Worm (Caenorhabditis elegans) whole organism, L1 larva: Measurements from ENCODE around the gene F36H9.4.

Experiments
- aly-2 ChIP-seq: fragments of 150-350 bp; optimal IDR thresholded peaks from 2 replicates; lab custom pipeline; 2014; ENCODE audit warnings: missing biosample characterization, missing genetic modification characterization
- ceh-8 ChIP-seq: fragments of 200-800 bp; sonication (Bioruptor generic); optimal IDR thresholded peaks from 2 replicates; lab custom pipeline; 2018; ENCODE audit warnings: mild to moderate bottlenecking, missing genetic modification characterization, moderate library complexity, missing compliant biosample characterization
- egl-13 ChIP-seq: sonication (generic microtip); optimal IDR thresholded peaks from 2 replicates; lab custom pipeline; 2016; ENCODE audit warnings: missing genotype, missing genetic modification reagents, missing genetic modification characterization, missing compliant biosample characterization
- fkh-10 ChIP-seq: sonication (generic microtip); optimal IDR thresholded peaks from 2 replicates; lab custom pipeline; 2017; ENCODE audit warnings: missing biosample characterization, missing genetic modification reagents, missing genetic modification characterization
- lin-15B ChIP-seq: fragments of 150-350 bp; sonication (generic microtip); optimal IDR thresholded peaks from 3 replicates; lab custom pipeline; 2014; ENCODE audit warnings: missing biosample characterization, missing genetic modification characterization
- lin-39 ChIP-seq: fragments of 150-350 bp; optimal IDR thresholded peaks from 2 replicates; lab custom pipeline; 2014; ENCODE audit warnings: missing biosample characterization, missing genetic modification reagents, missing genetic modification characterization
- mdl-1 ChIP-seq, 2 experiments: fragments of 150-350 bp; optimal IDR thresholded peaks; 2 replicates each; lab custom pipeline; 2014 to 2017; ENCODE audit warnings: missing biosample characterization in 2 of 2, missing genetic modification characterization in 2 of 2, inconsistent platforms in 1 of 2
- nhr-11 ChIP-seq: fragments of 150-350 bp; optimal IDR thresholded peaks from 2 replicates; lab custom pipeline; 2014; ENCODE audit warnings: missing biosample characterization, missing genetic modification characterization
- nhr-237 ChIP-seq: fragments of 150-350 bp; optimal IDR thresholded peaks from 2 replicates; lab custom pipeline; 2014; ENCODE audit warnings: missing biosample characterization, missing genetic modification characterization
- rnt-1 ChIP-seq: sonication (generic microtip); optimal IDR thresholded peaks from 2 replicates; lab custom pipeline; 2016; ENCODE audit warnings: mild to moderate bottlenecking, missing genetic modification characterization, moderate library complexity, missing compliant biosample characterization
- skn-1 ChIP-seq: fragments of 150-350 bp; optimal IDR thresholded peaks from 2 replicates; lab custom pipeline; 2014; ENCODE audit warnings: missing biosample characterization, missing genetic modification characterization
- snpc-4 ChIP-seq: fragments of 150-350 bp; optimal IDR thresholded peaks from 2 replicates; lab custom pipeline; 2014; ENCODE audit warnings: missing biosample characterization, missing genetic modification characterization
- unc-86 ChIP-seq: sonication (generic microtip); optimal IDR thresholded peaks from 2 replicates; lab custom pipeline; 2016; ENCODE audit warnings: missing genetic modification characterization, missing compliant biosample characterization

- TF ChIP-seq snpc-4 (no peak), skn-1 (tag; lab: Kevin White, UChicago) (no peak), lin-15B (tag; lab: Kevin White, UChicago) (no peak), ceh-8 (GFP tag; lab: Kevin White, UChicago) (no peak), unc-86 (tag; lab: Kevin White, UChicago) (no peak), nhr-237 (tag; lab: Kevin White, UChicago) (no peak), lin-39 (tag; lab: Kevin White, UChicago) (no peak), mdl-1 (tag; optimal IDR thresholded peaks at IDR 0.05; lab: Kevin White, UChicago) (no peak), fkh-10 (GFP tag; lab: Kevin White, UChicago) (no peak), egl-13 (tag; lab: Kevin White, UChicago) (no peak), aly-2 (tag; lab: Kevin White, UChicago) (no peak), nhr-11 (tag; lab: Kevin White, UChicago) (no peak), rnt-1 (tag; lab: Kevin White, UChicago) (no peak)
These were observed 26.5 kb downstream of the F36H9.4 start, which contains the start of gene ZK697.1 for ce11 chrV:1752496-1752895.
